Worm (Caenorhabditis elegans): ENCODE results near the gene sgo-1.

- TF ChIP-seq nfya-1 (tag; optimal IDR thresholded peaks at IDR 0.05; ENCODE audit: insufficient read depth) (no peak), snpc-4 (tag; optimal IDR thresholded peaks at IDR 0.05) (no peak), zag-1 (tag; optimal IDR thresholded peaks at IDR 0.05) (no peak)
These were observed 16.4 kb upstream of the sgo-1 start, which contains the start of gene zgpa-1 for ce11 chrIV:7812709-7813108.

Data from whole organism, L3 larva.